Fruit fly (Drosophila melanogaster) whole organism, embryonic: ENCODE results near the gene Pino.
A peak's percentile ranks its signal among the peaks of the same experiment; 100 is the strongest.

ENCODE experiments used
- Atf6 ChIP-seq: fragments of 200-800 bp; sonication (Bioruptor generic); IDR thresholded peaks from 2 replicates; pipeline ENCODE4 v1.3.6; 2022; ENCODE audit warnings: missing biosample characterization, missing genetic modification characterization
- CG11085 ChIP-seq: fragments of 200-800 bp; sonication (Bioruptor generic); IDR thresholded peaks from 2 replicates; pipeline ENCODE4 v1.3.6; 2022; ENCODE audit warnings: missing biosample characterization, missing genetic modification characterization
- CG11398 ChIP-seq: fragments of 200-800 bp; sonication (Bioruptor generic); optimal IDR thresholded peaks from 2 replicates; lab custom pipeline; 2016; ENCODE audit warnings: missing biosample characterization, missing genetic modification characterization
- CG12104 ChIP-seq: fragments of 200-800 bp; sonication (Bioruptor generic); optimal IDR thresholded peaks from 3 replicates; lab custom pipeline; 2016; ENCODE audit warnings: missing biosample characterization, missing genetic modification characterization
- CG13624 ChIP-seq: fragments of 200-800 bp; sonication (Bioruptor generic); optimal IDR thresholded peaks from 2 replicates; lab custom pipeline; 2016; ENCODE audit warnings: missing biosample characterization, missing genetic modification characterization
- CG13775 ChIP-seq: fragments of 200-800 bp; sonication (Bioruptor generic); optimal IDR thresholded peaks from 3 replicates; lab custom pipeline; 2017; ENCODE audit warnings: missing biosample characterization, mild to moderate bottlenecking, missing genetic modification characterization
- CG15269 ChIP-seq: fragments of 200-800 bp; sonication (Bioruptor generic); optimal IDR thresholded peaks from 2 replicates; lab custom pipeline; 2018; ENCODE audit warnings: missing biosample characterization, mild to moderate bottlenecking, missing genetic modification characterization, moderate library complexity
- CG1602 ChIP-seq: fragments of 200-800 bp; sonication (Bioruptor generic); optimal IDR thresholded peaks from 3 replicates; lab custom pipeline; 2016; ENCODE audit warnings: missing biosample characterization, missing genetic modification characterization
- CG17802 ChIP-seq: fragments of 200-800 bp; sonication (Bioruptor generic); optimal IDR thresholded peaks from 2 replicates; lab custom pipeline; 2018; ENCODE audit warnings: missing biosample characterization, mild to moderate bottlenecking, missing genetic modification characterization, moderate library complexity
- CG2120 ChIP-seq: fragments of 200-800 bp; sonication (Bioruptor generic); optimal IDR thresholded peaks from 3 replicates; lab custom pipeline; 2016; ENCODE audit warnings: missing biosample characterization, missing genetic modification characterization
- CG31441 ChIP-seq: fragments of 200-800 bp; sonication (Bioruptor generic); IDR thresholded peaks from 2 replicates; pipeline ENCODE4 v1.3.6; 2022; ENCODE audit warnings: missing biosample characterization, missing genetic modification characterization
- CG4854 ChIP-seq: fragments of 200-800 bp; sonication (Bioruptor generic); optimal IDR thresholded peaks from 2 replicates; lab custom pipeline; 2016; ENCODE audit warnings: missing biosample characterization, missing genetic modification characterization, inconsistent platforms
- CG6175 ChIP-seq: fragments of 200-800 bp; sonication (Bioruptor generic); IDR thresholded peaks from 3 replicates; pipeline ENCODE4 v1.3.6; 2022; ENCODE audit warnings: missing biosample characterization, missing genetic modification characterization
- CG6683 ChIP-seq: fragments of 200-800 bp; sonication (Bioruptor generic); optimal IDR thresholded peaks from 2 replicates; lab custom pipeline; 2017; ENCODE audit warnings: missing biosample characterization, mild to moderate bottlenecking, missing genetic modification characterization, missing genetic modification reagents
- CG8388 ChIP-seq: fragments of 200-800 bp; sonication (Bioruptor generic); optimal IDR thresholded peaks from 2 replicates; lab custom pipeline; 2019; ENCODE audit warnings: missing biosample characterization, mild to moderate bottlenecking, missing genetic modification characterization, moderate library complexity
- CG8944 ChIP-seq: fragments of 200-800 bp; sonication (Bioruptor generic); optimal IDR thresholded peaks from 3 replicates; lab custom pipeline; 2016; ENCODE audit warnings: missing biosample characterization, missing genetic modification characterization
- CG9215 ChIP-seq: fragments of 200-800 bp; sonication (Bioruptor generic); IDR thresholded peaks from 2 replicates; pipeline ENCODE4 v1.3.6; 2022; ENCODE audit warnings: missing biosample characterization, missing genetic modification characterization
- CG9437 ChIP-seq: fragments of 200-800 bp; sonication (Bioruptor generic); optimal IDR thresholded peaks from 2 replicates; lab custom pipeline; 2018; ENCODE audit warnings: missing biosample characterization, mild to moderate bottlenecking, missing genetic modification characterization
- CG9727 ChIP-seq: fragments of 200-800 bp; sonication (Bioruptor generic); optimal IDR thresholded peaks from 3 replicates; lab custom pipeline; 2017; ENCODE audit warnings: missing biosample characterization, mild to moderate bottlenecking, missing genetic modification characterization
- CG9797 ChIP-seq: fragments of 200-800 bp; sonication (Bioruptor generic); optimal IDR thresholded peaks from 3 replicates; lab custom pipeline; 2018; ENCODE audit warnings: missing biosample characterization, mild to moderate bottlenecking, missing genetic modification characterization
- CG9876 ChIP-seq: fragments of 200-800 bp; sonication (Bioruptor generic); optimal IDR thresholded peaks from 2 replicates; lab custom pipeline; 2016; ENCODE audit warnings: missing biosample characterization, missing genetic modification characterization
- CrebB ChIP-seq: fragments of 200-800 bp; sonication (Bioruptor generic); optimal IDR thresholded peaks from 3 replicates; lab custom pipeline; 2018; ENCODE audit warnings: missing biosample characterization, mild to moderate bottlenecking, missing genetic modification characterization
- Dll ChIP-seq: fragments of 200-800 bp; sonication (Bioruptor generic); IDR thresholded peaks from 4 replicates; pipeline ENCODE4 v1.3.6; 2022; ENCODE audit warnings: missing biosample characterization, missing genetic modification characterization; ENCODE audit not compliant: partially characterized antibody
- Doc2 ChIP-seq: fragments of 200-800 bp; sonication (Bioruptor generic); IDR thresholded peaks from 2 replicates; pipeline ENCODE4 v1.3.6; 2022; ENCODE audit warnings: missing biosample characterization, missing genetic modification characterization
- Drgx ChIP-seq: fragments of 200-800 bp; sonication (Bioruptor generic); IDR thresholded peaks from 2 replicates; pipeline ENCODE4 v1.3.6; 2022; ENCODE audit warnings: missing biosample characterization, missing genetic modification characterization
- E2f2 ChIP-seq: fragments of 200-800 bp; sonication (Bioruptor generic); IDR thresholded peaks from 2 replicates; pipeline ENCODE4 v1.3.6; 2022; ENCODE audit warnings: missing biosample characterization, missing genetic modification characterization
- Fer2 ChIP-seq: fragments of 200-800 bp; sonication (Bioruptor generic); optimal IDR thresholded peaks from 2 replicates; lab custom pipeline; 2018; ENCODE audit warnings: missing biosample characterization, mild to moderate bottlenecking, missing genetic modification characterization, moderate library complexity
- Gug ChIP-seq: fragments of 200-800 bp; sonication (Bioruptor generic); IDR thresholded peaks from 4 replicates; pipeline ENCODE4 v1.3.6; 2022; ENCODE audit warnings: missing biosample characterization, missing genetic modification characterization
- HLH54F ChIP-seq: fragments of 200-800 bp; sonication (Bioruptor generic); optimal IDR thresholded peaks from 3 replicates; lab custom pipeline; 2016; ENCODE audit warnings: missing biosample characterization, missing genetic modification characterization
- Mes4 ChIP-seq: fragments of 200-800 bp; sonication (Bioruptor generic); optimal IDR thresholded peaks from 2 replicates; lab custom pipeline; 2016; ENCODE audit warnings: missing biosample characterization, missing genetic modification characterization
- NFAT ChIP-seq: fragments of 200-800 bp; sonication (Bioruptor generic); IDR thresholded peaks from 2 replicates; pipeline ENCODE4 v1.3.6; 2022; ENCODE audit warnings: missing biosample characterization, missing genetic modification characterization
- Nf-YC ChIP-seq: fragments of 200-800 bp; optimal IDR thresholded peaks from 3 replicates; lab custom pipeline; 2019; ENCODE audit warnings: missing biosample characterization, mild to moderate bottlenecking, missing genetic modification characterization, moderate library complexity
- Oaz ChIP-seq: fragments of 200-800 bp; sonication (Bioruptor generic); IDR thresholded peaks from 2 replicates; pipeline ENCODE4 v1.3.6; 2022; ENCODE audit warnings: missing biosample characterization, missing genetic modification characterization
- Pdp1 ChIP-seq, 2 experiments: fragments of 200-800 bp; sonication (Bioruptor generic); optimal IDR thresholded peaks; 3 replicates each; lab custom pipeline; 2016; ENCODE audit warnings: missing biosample characterization in 2 of 2, missing genetic modification characterization in 2 of 2, mild to moderate bottlenecking in 1 of 2, moderate library complexity in 1 of 2
- bab2 ChIP-seq: fragments of 200-800 bp; sonication (Bioruptor generic); optimal IDR thresholded peaks from 2 replicates; lab custom pipeline; 2016; ENCODE audit warnings: missing biosample characterization, missing genetic modification characterization
- bigmax ChIP-seq: fragments of 200-800 bp; sonication (Bioruptor generic); optimal IDR thresholded peaks from 2 replicates; lab custom pipeline; 2018; ENCODE audit warnings: missing biosample characterization, mild to moderate bottlenecking, missing genetic modification characterization
- disco-r ChIP-seq: fragments of 200-800 bp; sonication (Bioruptor generic); optimal IDR thresholded peaks from 2 replicates; lab custom pipeline; 2016; ENCODE audit warnings: missing biosample characterization, missing genetic modification characterization
- fu2 ChIP-seq: fragments of 200-800 bp; sonication (Bioruptor generic); optimal IDR thresholded peaks from 2 replicates; lab custom pipeline; 2016; ENCODE audit warnings: missing biosample characterization, missing genetic modification characterization
- jing ChIP-seq: fragments of 200-800 bp; sonication (Bioruptor generic); optimal IDR thresholded peaks from 2 replicates; lab custom pipeline; 2018; ENCODE audit warnings: missing biosample characterization, mild to moderate bottlenecking, missing genetic modification characterization
- klu ChIP-seq: fragments of 200-800 bp; sonication (Bioruptor generic); IDR thresholded peaks from 2 replicates; pipeline ENCODE4 v1.3.6; 2022; ENCODE audit warnings: missing biosample characterization, missing genetic modification characterization
- nau ChIP-seq: fragments of 200-800 bp; sonication (Bioruptor generic); optimal IDR thresholded peaks from 3 replicates; lab custom pipeline; 2017; ENCODE audit warnings: missing biosample characterization, mild to moderate bottlenecking, missing genetic modification characterization, missing genetic modification reagents
- nmo ChIP-seq: fragments of 200-800 bp; sonication (Bioruptor generic); optimal IDR thresholded peaks from 2 replicates; lab custom pipeline; 2018; ENCODE audit warnings: missing biosample characterization, mild to moderate bottlenecking, missing genetic modification characterization, moderate library complexity
- ranshi ChIP-seq: fragments of 200-800 bp; sonication (Bioruptor generic); IDR thresholded peaks from 2 replicates; pipeline ENCODE4 v1.3.6; 2022; ENCODE audit warnings: missing biosample characterization, missing genetic modification characterization
- salm ChIP-seq: fragments of 200-800 bp; sonication (Bioruptor generic); optimal IDR thresholded peaks from 2 replicates; lab custom pipeline; 2018; ENCODE audit warnings: missing biosample characterization, mild to moderate bottlenecking, missing genetic modification characterization
- ssp ChIP-seq: fragments of 200-800 bp; sonication (Bioruptor generic); IDR thresholded peaks from 2 replicates; pipeline ENCODE4 v1.3.6; 2022; ENCODE audit warnings: missing biosample characterization, missing genetic modification characterization
- sug ChIP-seq: fragments of 200-800 bp; optimal IDR thresholded peaks from 2 replicates; lab custom pipeline; 2019; ENCODE audit warnings: missing biosample characterization, mild to moderate bottlenecking, missing genetic modification characterization, moderate library complexity
- tll ChIP-seq, 2 experiments: fragments of 200-800 bp in 1 of 2; fragments of >200 bp in 1 of 2; sonication (Bioruptor generic) in 1 of 2; optimal IDR thresholded peaks; 2 replicates each; lab custom pipeline; 2017 to 2019; ENCODE audit warnings: missing biosample characterization in 2 of 2, missing genetic modification characterization in 2 of 2, mild to moderate bottlenecking in 1 of 2, moderate library complexity in 1 of 2
- trem ChIP-seq: fragments of 200-800 bp; optimal IDR thresholded peaks from 3 replicates; lab custom pipeline; 2019; ENCODE audit warnings: missing biosample characterization, mild to moderate bottlenecking, missing genetic modification characterization, moderate library complexity
- usp ChIP-seq: fragments of >200 bp; optimal IDR thresholded peaks from 2 replicates; lab custom pipeline; 2017; ENCODE audit warnings: missing biosample characterization, missing genetic modification characterization

Gene Pino

dm6 chr2L:1144371-1145360, 15.9 kb upstream of the Pino start (continued):
- TF ChIP-seq ranshi (GFP tag; lab: Robert Waterston, UW) = peak; percentile 45; the same call in 1 of the 2 replicates
- TF ChIP-seq CG8388 (GFP tag; lab: Kevin White, UChicago) = peak; percentile 58
- TF ChIP-seq HLH54F = no peak
- TF ChIP-seq tll (GFP tag; optimal IDR thresholded peaks at IDR 0.05; lab: Kevin White, UChicago) = no peak
- TF ChIP-seq Atf6 (GFP tag; lab: Robert Waterston, UW) = 0 out of 2 replicates have a peak, but pooled peaks have one; percentile 30
- TF ChIP-seq bigmax (GFP tag; lab: Kevin White, UChicago) = no peak
- TF ChIP-seq Doc2 = no peak
- no peak for TF ChIP-seq nau (GFP tag; lab: Kevin White, UChicago)
- peak; percentile 41 for TF ChIP-seq sug
- no peak for TF ChIP-seq CG6175 (GFP tag; lab: Robert Waterston, UW)
- peak; percentile 69 for TF ChIP-seq CG2120 (GFP tag; lab: Kevin White, UChicago)
- no peak for TF ChIP-seq CG11398
- TF ChIP-seq salm (tag; lab: Kevin White, UChicago) = peak; percentile 23
- no peak for TF ChIP-seq CG6683 (GFP tag; lab: Kevin White, UChicago)
- TF ChIP-seq CG1602 = peak; percentile 36
- peak; percentile 24 for TF ChIP-seq trem (tag; lab: Kevin White, UChicago)
- peak; percentile 21 for TF ChIP-seq Mes4 (GFP tag; lab: Kevin White, UChicago)
- TF ChIP-seq CG4854 = peak; percentile 24
- no peak for TF ChIP-seq CG9797
- no peak for TF ChIP-seq CG12104
- no peak for TF ChIP-seq fu2 (GFP tag; lab: Kevin White, UChicago)
- peak; percentile 19; the same call in 1 of the 4 replicates for TF ChIP-seq Gug (GFP tag; lab: Robert Waterston, UW)
- TF ChIP-seq CG31441 (GFP tag; lab: Robert Waterston, UW) = peak; percentile 47
- TF ChIP-seq CG9727 (GFP tag; lab: Kevin White, UChicago) = peak; percentile 31
- TF ChIP-seq klu (GFP tag; lab: Robert Waterston, UW) = no peak
- TF ChIP-seq disco-r = no peak
- TF ChIP-seq Nf-YC (tag; lab: Kevin White, UChicago) = no peak
- TF ChIP-seq CG13624 (GFP tag; lab: Kevin White, UChicago) = peak; percentile 35
- TF ChIP-seq bab2 = peak; percentile 36
- no peak for TF ChIP-seq Fer2
- TF ChIP-seq CG9876 (GFP tag; lab: Kevin White, UChicago) = no peak
- TF ChIP-seq CG9215 (GFP tag; lab: Robert Waterston, UW) = no peak
- TF ChIP-seq jing = peak; percentile 28
- no peak for TF ChIP-seq CG13775 (GFP tag; lab: Kevin White, UChicago)
- no peak for TF ChIP-seq Dll (GFP tag; lab: Robert Waterston, UW)
- TF ChIP-seq E2f2 (GFP tag; lab: Robert Waterston, UW) = no peak; the same call in 1 of the 2 replicates
- no peak for TF ChIP-seq usp (GFP tag; lab: Kevin White, UChicago)
- peak; percentile 14 for TF ChIP-seq CG8944 (GFP tag; lab: Kevin White, UChicago)
- no peak for TF ChIP-seq Oaz (GFP tag; lab: Robert Waterston, UW)
- peak; percentile 1 for TF ChIP-seq CrebB (tag; lab: Kevin White, UChicago)
- no peak for TF ChIP-seq CG9437 (GFP tag; lab: Kevin White, UChicago)
- no peak for TF ChIP-seq CG11085 (GFP tag; lab: Robert Waterston, UW)
- TF ChIP-seq CG15269 (tag; lab: Kevin White, UChicago) = peak; percentile 54
- peak; percentile 7 for TF ChIP-seq CG17802
- TF ChIP-seq Drgx (GFP tag; lab: Robert Waterston, UW) = peak; percentile 43; the same call in 1 of the 2 replicates
- no peak for TF ChIP-seq ssp (GFP tag; lab: Robert Waterston, UW)
- peak; percentile 78 for TF ChIP-seq nmo (GFP tag; lab: Kevin White, UChicago)
- TF ChIP-seq NFAT (GFP tag; lab: Robert Waterston, UW) = no peak
- peak in 1 of 2 experiments; percentile 82 for TF ChIP-seq Pdp1 (GFP tag; optimal IDR thresholded peaks at IDR 0.05; lab: Kevin White, UChicago)
